Worm (Caenorhabditis elegans): ENCODE data around the gene F54B11.10.

Gene F54B11.10

DNA sequence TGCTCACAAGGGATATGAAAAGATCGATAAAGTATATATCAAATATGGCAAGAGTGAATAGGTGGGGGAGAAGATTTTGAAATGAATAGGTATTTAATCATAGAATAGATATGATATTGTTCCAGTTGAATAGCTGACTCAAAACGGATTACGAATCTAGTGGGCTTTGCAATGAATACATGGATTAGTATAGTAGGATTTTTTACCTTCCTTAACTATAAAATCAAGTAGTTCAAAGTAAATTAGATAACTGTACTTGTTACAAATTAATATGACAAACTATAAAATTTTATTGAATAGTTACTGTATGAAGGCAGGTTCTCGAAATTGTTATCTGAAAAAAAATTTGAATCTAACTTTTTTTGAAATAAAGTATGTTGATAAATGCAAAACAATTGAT, 31.0 kb upstream of the F54B11.10 start, which contains the start of gene odr-1:
odr-1 (minus strand) TSS at position 101 of the 400 bp plus-strand sequence.
- TF ChIP-seq ztf-25 (GFP tag; IDR thresholded peaks at IDR 0.05) (no peak), snpc-1.1 (tag; optimal IDR thresholded peaks at IDR 0.05; ENCODE audit: insufficient read depth) (no peak), lin-54 (GFP tag; optimal IDR thresholded peaks at IDR 0.05) (no peak), lin-26 (GFP tag; IDR thresholded peaks at IDR 0.05) (no peak), ztf-28 (GFP tag; IDR thresholded peaks at IDR 0.05) (no peak), hmg-1.2 (GFP tag; IDR thresholded peaks at IDR 0.05) (no peak), rcor-1 (GFP tag; IDR thresholded peaks at IDR 0.05) (no peak), lag-1 (GFP tag; IDR thresholded peaks at IDR 0.05) (no peak)

DNA sequence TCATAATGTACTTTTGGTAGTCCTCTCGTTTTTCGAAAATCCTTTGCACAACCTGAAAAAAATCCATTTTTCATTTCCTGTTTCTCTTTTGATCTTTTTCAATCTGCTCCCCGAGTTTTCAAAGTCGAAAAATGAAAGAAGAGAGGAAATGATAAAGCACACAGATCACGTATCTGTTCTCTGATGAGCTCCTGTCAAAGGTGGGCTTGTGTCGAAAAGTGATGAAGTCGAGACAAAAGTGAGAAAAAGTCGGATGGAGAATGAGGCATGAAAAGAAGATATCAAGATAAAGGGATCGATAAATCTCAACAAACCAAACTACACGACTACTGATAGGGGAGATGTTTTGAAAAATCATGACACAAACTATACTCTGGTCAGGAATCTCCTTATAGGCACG, 26.8 kb upstream of the F54B11.10 start:
- no peak for TF ChIP-seq B0336.3 (GFP tag; IDR thresholded peaks at IDR 0.05)
- TF ChIP-seq lin-40 (tag; optimal IDR thresholded peaks at IDR 0.05), result no peak
- TF ChIP-seq unc-62 (GFP tag; optimal IDR thresholded peaks at IDR 0.05), result no peak
- TF ChIP-seq snpc-3.4 (tag; optimal IDR thresholded peaks at IDR 0.05), result no peak
- TF ChIP-seq F55B11.4 (tag; optimal IDR thresholded peaks at IDR 0.05; ENCODE audit: borderline replicate concordance, insufficient read depth), result no peak
- no peak for TF ChIP-seq ztf-28 (GFP tag; IDR thresholded peaks at IDR 0.05)
- no peak for TF ChIP-seq akir-1 (GFP tag; optimal IDR thresholded peaks at IDR 0.05)
- TF ChIP-seq pbrm-1 (GFP tag; IDR thresholded peaks at IDR 0.05), result no peak
- no peak for TF ChIP-seq K12H6.12 (tag; optimal IDR thresholded peaks at IDR 0.05)
- no peak for TF ChIP-seq attf-3 (GFP tag; conservative IDR thresholded peaks at IDR 0.05)
- TF ChIP-seq madf-8 (GFP tag; conservative IDR thresholded peaks at IDR 0.05), result no peak
- no peak for TF ChIP-seq nfya-2 (GFP tag; IDR thresholded peaks at IDR 0.05)
- no peak for TF ChIP-seq B0261.1 (tag; optimal IDR thresholded peaks at IDR 0.05)
- no peak for TF ChIP-seq lin-35 (GFP tag; optimal IDR thresholded peaks at IDR 0.05)
- no peak for TF ChIP-seq F57A8.1 (GFP tag; optimal IDR thresholded peaks at IDR 0.05)
- TF ChIP-seq T07F8.4 (tag; optimal IDR thresholded peaks at IDR 0.05), result no peak
- no peak for TF ChIP-seq nhr-120 (GFP tag; IDR thresholded peaks at IDR 0.05)
- TF ChIP-seq snpc-4 (GFP tag; optimal IDR thresholded peaks at IDR 0.05), result no peak
- no peak for TF ChIP-seq snpc-4 (tag; optimal IDR thresholded peaks at IDR 0.05)
- TF ChIP-seq ceh-58 (GFP tag; IDR thresholded peaks at IDR 0.05), result no peak

DNA sequence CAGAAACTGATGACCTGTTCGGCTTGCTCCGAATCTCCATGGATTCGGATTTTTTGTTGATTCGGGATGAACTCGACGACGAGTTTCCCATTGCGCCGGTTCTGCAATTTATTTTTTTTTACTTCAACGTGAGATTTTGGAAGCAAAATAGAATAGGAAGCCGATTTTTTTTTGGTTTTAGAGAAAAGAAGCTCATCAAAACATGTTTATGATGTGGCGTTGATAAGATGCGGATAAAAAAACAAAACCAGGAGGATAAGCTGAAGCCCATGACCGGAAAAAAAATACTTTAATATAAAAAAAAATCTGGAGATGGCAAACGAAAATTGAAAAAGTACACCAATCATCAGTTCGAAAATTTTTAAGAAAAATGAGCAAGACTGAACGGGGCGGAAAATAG, 25.9 kb upstream of the F54B11.10 start, which contains the start of gene glb-20:
glb-20 (minus strand) TSS at position 101 of the 400 bp plus-strand sequence.
- TF ChIP-seq egl-44 (GFP tag; IDR thresholded peaks at IDR 0.05) (no peak), bed-1 (GFP tag; IDR thresholded peaks at IDR 0.05) (no peak), ceh-58 (GFP tag; IDR thresholded peaks at IDR 0.05) (no peak), C17E4.6 (GFP tag; IDR thresholded peaks at IDR 0.05) (no peak), cebp-2 (GFP tag; IDR thresholded peaks at IDR 0.05) (no peak), madf-6 (GFP tag; IDR thresholded peaks at IDR 0.05) (no peak), T07F8.4 (tag; optimal IDR thresholded peaks at IDR 0.05) (no peak), F39B2.1 (GFP tag; IDR thresholded peaks at IDR 0.05) (no peak), lag-1 (GFP tag; IDR thresholded peaks at IDR 0.05) (no peak), B0261.1 (tag; optimal IDR thresholded peaks at IDR 0.05) (no peak), rpc-1 (optimal IDR thresholded peaks at IDR 0.05) (no peak), rpc-1 (tag; optimal IDR thresholded peaks at IDR 0.05) (no peak)

DNA sequence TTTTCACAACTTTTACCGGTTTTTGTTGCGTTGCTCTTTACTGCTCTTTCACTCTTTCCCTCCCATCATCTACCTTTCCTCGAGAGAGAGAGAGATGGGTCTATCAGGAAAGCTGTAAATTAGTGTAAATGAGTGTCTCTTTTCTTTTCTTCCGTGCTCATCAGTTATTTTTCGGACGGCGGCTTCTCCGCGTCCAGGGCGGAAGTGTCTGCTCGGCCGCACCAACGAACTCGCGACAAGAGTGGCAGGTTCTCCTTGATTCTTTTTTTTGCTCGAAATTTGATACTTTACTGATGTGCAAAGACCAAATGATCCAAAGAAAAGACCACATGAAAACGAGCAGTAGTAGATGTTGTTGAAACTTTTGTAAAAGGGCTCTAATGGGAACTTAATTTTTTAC, 23.3 kb upstream of the F54B11.10 start:
- TF ChIP-seq somi-1 (GFP tag; optimal IDR thresholded peaks at IDR 0.05) (peak; percentile 7), lir-1 (GFP tag; conservative IDR thresholded peaks at IDR 0.05) (no peak)

All from whole organism, young adult.